Worm (Caenorhabditis elegans) whole organism, L1 larva: ENCODE measurements around the gene acl-3.

Source experiments
- C04F5.9 ChIP-seq: sonication (generic microtip); optimal IDR thresholded peaks from 2 replicates; lab custom pipeline; 2016; ENCODE audit warnings: missing genetic modification characterization, missing compliant biosample characterization
- C16A3.4 ChIP-seq: fragments of 150-350 bp; optimal IDR thresholded peaks from 2 replicates; lab custom pipeline; 2014; ENCODE audit warnings: missing biosample characterization, missing genetic modification characterization
- Y116A8C.19 ChIP-seq: sonication (generic microtip); optimal IDR thresholded peaks from 2 replicates; lab custom pipeline; 2016; ENCODE audit warnings: missing compliant biosample characterization, missing genetic modification characterization, borderline replicate concordance
- blmp-1 ChIP-seq: fragments of 150-350 bp; optimal IDR thresholded peaks from 2 replicates; lab custom pipeline; 2014; ENCODE audit warnings: missing biosample characterization, missing genetic modification characterization
- ceh-8 ChIP-seq: fragments of 200-800 bp; sonication (Bioruptor generic); optimal IDR thresholded peaks from 2 replicates; lab custom pipeline; 2018; ENCODE audit warnings: mild to moderate bottlenecking, missing genetic modification characterization, moderate library complexity, missing compliant biosample characterization
- ceh-82 ChIP-seq, 3 experiments: fragments of 150-350 bp in 1 of 3; sonication (generic microtip) in 2 of 3; optimal IDR thresholded peaks; 2 replicates each; lab custom pipeline; 2014 to 2017; ENCODE audit warnings: missing biosample characterization in 3 of 3, missing genetic modification characterization in 3 of 3
- efl-1 ChIP-seq, 4 experiments: fragments of 150-350 bp; optimal IDR thresholded peaks in 3 of 4; peaks in 1 of 4; 1 replicate in 1 of 4; 2 replicates in 3 of 4; lab custom pipeline; 2014; ENCODE audit warnings: missing biosample characterization in 2 of 4, missing genetic modification characterization in 2 of 4, missing genetic modification reagents in 2 of 4
- egl-13 ChIP-seq: sonication (generic microtip); optimal IDR thresholded peaks from 2 replicates; lab custom pipeline; 2016; ENCODE audit warnings: missing genotype, missing genetic modification reagents, missing genetic modification characterization, missing compliant biosample characterization
- ets-5 ChIP-seq: fragments of 200-800 bp; sonication (Bioruptor generic); IDR thresholded peaks from 2 replicates; pipeline ENCODE4 v1.3.6; 2022; ENCODE audit warnings: missing genetic modification characterization, missing compliant biosample characterization
- fkh-4 ChIP-seq: sonication (generic microtip); optimal IDR thresholded peaks from 2 replicates; lab custom pipeline; 2016; ENCODE audit warnings: missing compliant biosample characterization, missing genetic modification characterization, borderline replicate concordance
- grh-1 ChIP-seq: fragments of 200-800 bp; sonication (Bioruptor generic); IDR thresholded peaks from 2 replicates; pipeline ENCODE4 v1.3.6; 2022; ENCODE audit warnings: missing genetic modification reagents, missing genetic modification characterization, missing compliant biosample characterization
- hlh-17 ChIP-seq: fragments of 200-800 bp; sonication (Bioruptor generic); optimal IDR thresholded peaks from 2 replicates; lab custom pipeline; 2018; ENCODE audit warnings: missing genetic modification characterization, mild to moderate bottlenecking, missing compliant biosample characterization, moderate library complexity, borderline replicate concordance
- jun-1 ChIP-seq: fragments of 150-350 bp; optimal IDR thresholded peaks from 2 replicates; lab custom pipeline; 2014; ENCODE audit warnings: missing biosample characterization, missing genetic modification reagents, missing genetic modification characterization
- lin-13 ChIP-seq: fragments of 150-350 bp; optimal IDR thresholded peaks from 2 replicates; lab custom pipeline; 2014; ENCODE audit warnings: missing biosample characterization, missing genetic modification reagents, missing genetic modification characterization
- lin-35 ChIP-seq, 2 experiments: fragments of 150-350 bp; optimal IDR thresholded peaks; 2 replicates each; lab custom pipeline; 2014; ENCODE audit warnings: missing biosample characterization in 2 of 2, missing genetic modification characterization in 2 of 2, missing genetic modification reagents in 2 of 2
- mdl-1 ChIP-seq, 2 experiments: fragments of 150-350 bp; optimal IDR thresholded peaks; 2 replicates each; lab custom pipeline; 2014 to 2017; ENCODE audit warnings: missing biosample characterization in 2 of 2, missing genetic modification characterization in 2 of 2, inconsistent platforms in 1 of 2
- mef-2 ChIP-seq: fragments of 150-350 bp; optimal IDR thresholded peaks from 2 replicates; lab custom pipeline; 2014; ENCODE audit warnings: missing biosample characterization, missing genetic modification characterization
- mep-1 ChIP-seq: fragments of 150-350 bp; optimal IDR thresholded peaks from 2 replicates; lab custom pipeline; 2014; ENCODE audit warnings: missing biosample characterization, missing genetic modification characterization
- nhr-19 ChIP-seq: fragments of 200-800 bp; sonication (Bioruptor generic); conservative IDR thresholded peaks from 2 replicates; pipeline ENCODE4 v1.3.6; 2022; ENCODE audit warnings: missing genetic modification characterization, missing compliant biosample characterization
- nhr-28 ChIP-seq: fragments of 150-350 bp; optimal IDR thresholded peaks from 2 replicates; lab custom pipeline; 2014; ENCODE audit warnings: missing biosample characterization, missing genetic modification characterization
- nhr-47 ChIP-seq: sonication (generic microtip); optimal IDR thresholded peaks from 2 replicates; lab custom pipeline; 2016; ENCODE audit warnings: mild to moderate bottlenecking, missing genetic modification characterization, moderate library complexity, missing compliant biosample characterization
- nhr-85 ChIP-seq: sonication (generic microtip); peaks from one replicate; lab custom pipeline; 2016; ENCODE audit warnings: missing genetic modification characterization, inconsistent platforms, missing compliant biosample characterization
- pag-3 ChIP-seq: sonication (generic microtip); optimal IDR thresholded peaks from 2 replicates; lab custom pipeline; 2017; ENCODE audit warnings: missing genetic modification characterization, mild to moderate bottlenecking, missing compliant biosample characterization, antibody characterized with exemption, borderline replicate concordance; ENCODE audit not compliant: insufficient read depth
- pax-3 ChIP-seq: fragments of 200-800 bp; sonication (Bioruptor generic); optimal IDR thresholded peaks from 2 replicates; lab custom pipeline; 2018; ENCODE audit warnings: mild to moderate bottlenecking, missing genetic modification characterization, moderate library complexity, missing compliant biosample characterization
- rnt-1 ChIP-seq: sonication (generic microtip); optimal IDR thresholded peaks from 2 replicates; lab custom pipeline; 2016; ENCODE audit warnings: mild to moderate bottlenecking, missing genetic modification characterization, moderate library complexity, missing compliant biosample characterization
- sox-4 ChIP-seq: sonication (generic microtip); optimal IDR thresholded peaks from 2 replicates; lab custom pipeline; 2016; ENCODE audit warnings: missing genetic modification characterization, missing compliant biosample characterization
- sptf-1 ChIP-seq: fragments of 150-350 bp; optimal IDR thresholded peaks from 2 replicates; lab custom pipeline; 2014; ENCODE audit warnings: missing biosample characterization, missing genetic modification characterization
- swsn-7 ChIP-seq: sonication (generic microtip); optimal IDR thresholded peaks from 2 replicates; lab custom pipeline; 2016; ENCODE audit warnings: missing genetic modification characterization, missing compliant biosample characterization
- tlp-1 ChIP-seq: fragments of 150-350 bp; optimal IDR thresholded peaks from 2 replicates; lab custom pipeline; 2014; ENCODE audit warnings: missing biosample characterization, missing genetic modification characterization
- unc-86 ChIP-seq: sonication (generic microtip); optimal IDR thresholded peaks from 2 replicates; lab custom pipeline; 2016; ENCODE audit warnings: missing genetic modification characterization, missing compliant biosample characterization
- vab-15 ChIP-seq: sonication (generic microtip); optimal IDR thresholded peaks from 2 replicates; lab custom pipeline; 2017; ENCODE audit warnings: missing genotype, mild to moderate bottlenecking, missing genetic modification characterization, missing compliant biosample characterization
- zag-1 ChIP-seq: fragments of 150-350 bp; optimal IDR thresholded peaks from 2 replicates; lab custom pipeline; 2014; ENCODE audit warnings: missing biosample characterization, missing genetic modification characterization
- zip-4 ChIP-seq: fragments of 200-800 bp; sonication (Bioruptor generic); optimal IDR thresholded peaks from 2 replicates; lab custom pipeline; 2018; ENCODE audit warnings: mild to moderate bottlenecking, missing genetic modification characterization, moderate library complexity, missing compliant biosample characterization
- ztf-11 ChIP-seq, 2 experiments: sonication (generic microtip); optimal IDR thresholded peaks; 2 replicates each; lab custom pipeline; 2016 to 2017; ENCODE audit warnings: missing genetic modification characterization in 2 of 2, missing biosample characterization in 1 of 2, missing compliant biosample characterization in 1 of 2

The acl-3 gene

DNA sequence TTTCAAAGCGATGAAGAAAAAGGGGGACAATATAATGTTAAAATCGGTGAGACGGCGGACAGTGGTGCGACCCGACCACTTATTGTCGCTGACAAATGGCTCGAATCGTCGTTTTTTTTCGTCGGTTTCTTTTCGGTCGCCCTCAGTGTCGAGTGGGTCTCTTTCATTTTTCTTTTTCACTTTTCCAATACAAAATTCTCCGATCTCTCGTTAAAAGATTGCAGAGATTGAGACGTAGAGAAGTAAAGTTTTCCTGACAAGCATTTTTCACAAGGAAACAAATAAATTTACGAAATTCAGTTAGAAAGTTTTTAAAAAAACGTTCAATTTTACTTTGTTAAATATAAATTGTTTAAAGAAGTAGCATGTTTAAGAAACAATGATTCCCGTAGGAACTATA, 39.7 kb upstream of the acl-3 start:
- TF ChIP-seq tlp-1 (tag; lab: Kevin White, UChicago) = no peak
- TF ChIP-seq jun-1 (tag; lab: Kevin White, UChicago) = no peak
- TF ChIP-seq ztf-11 (tag; optimal IDR thresholded peaks at IDR 0.05; lab: Kevin White, UChicago) = no peak
- TF ChIP-seq fkh-4 (tag; lab: Kevin White, UChicago) = no peak
- TF ChIP-seq pag-3 (tag; lab: Kevin White, UChicago) = no peak
- TF ChIP-seq rnt-1 (tag; lab: Kevin White, UChicago) = peak; percentile 38
- no peak for TF ChIP-seq ceh-82 (tag; optimal IDR thresholded peaks at IDR 0.05; lab: Kevin White, UChicago)
- TF ChIP-seq unc-86 (tag; lab: Kevin White, UChicago) = no peak
- TF ChIP-seq Y116A8C.19 (tag; lab: Kevin White, UChicago) = no peak
- TF ChIP-seq efl-1 (optimal IDR thresholded peaks at IDR 0.05; lab: Kevin White, UChicago) = no peak
- TF ChIP-seq efl-1 (GFP tag; optimal IDR thresholded peaks at IDR 0.05 in 1 of 2; lab: Kevin White, UChicago) = peak in 1 of 2 experiments; percentile 0
- TF ChIP-seq mef-2 (tag; lab: Kevin White, UChicago) = no peak
- TF ChIP-seq nhr-85 (tag; lab: Kevin White, UChicago) = peak; percentile 59
- no peak for TF ChIP-seq nhr-19 (GFP tag; lab: Robert Waterston, UW)
- no peak for TF ChIP-seq grh-1 (GFP tag; lab: Robert Waterston, UW)
- TF ChIP-seq blmp-1 = peak; percentile 68
- no peak for TF ChIP-seq mep-1 (tag; lab: Kevin White, UChicago)
- TF ChIP-seq hlh-17 (GFP tag; lab: Kevin White, UChicago) = no peak
- TF ChIP-seq, all 84 proteins: peak for 4

DNA sequence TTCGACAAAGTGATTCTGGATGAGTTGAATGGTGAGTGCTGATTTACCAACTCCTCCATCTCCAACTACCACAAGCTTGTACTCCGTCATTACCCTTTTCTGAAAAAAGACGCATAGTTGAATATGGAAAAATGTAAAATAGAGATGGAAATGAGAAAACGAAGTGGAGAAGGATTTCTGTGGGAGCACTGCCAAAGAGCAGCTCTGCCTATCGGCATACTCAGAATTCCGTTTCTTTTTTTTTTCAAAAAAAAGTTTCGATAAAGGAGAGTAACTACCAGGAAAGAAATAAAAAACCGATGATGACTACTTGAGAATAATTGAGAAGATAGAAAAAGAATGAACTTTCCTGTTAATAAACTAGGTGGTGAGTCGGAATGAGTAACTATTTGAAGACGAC, 39.2 kb upstream of the acl-3 start, which contains the start of gene let-60:
Gene let-60 (minus strand): TSS at position 101 of the 400 bp plus-strand sequence.
- TF ChIP-seq efl-1 (optimal IDR thresholded peaks at IDR 0.05; lab: Kevin White, UChicago) (no peak), efl-1 (GFP tag; optimal IDR thresholded peaks at IDR 0.05 in 1 of 2; lab: Kevin White, UChicago) (no peak), zag-1 (no peak), swsn-7 (tag; lab: Kevin White, UChicago) (no peak)

DNA sequence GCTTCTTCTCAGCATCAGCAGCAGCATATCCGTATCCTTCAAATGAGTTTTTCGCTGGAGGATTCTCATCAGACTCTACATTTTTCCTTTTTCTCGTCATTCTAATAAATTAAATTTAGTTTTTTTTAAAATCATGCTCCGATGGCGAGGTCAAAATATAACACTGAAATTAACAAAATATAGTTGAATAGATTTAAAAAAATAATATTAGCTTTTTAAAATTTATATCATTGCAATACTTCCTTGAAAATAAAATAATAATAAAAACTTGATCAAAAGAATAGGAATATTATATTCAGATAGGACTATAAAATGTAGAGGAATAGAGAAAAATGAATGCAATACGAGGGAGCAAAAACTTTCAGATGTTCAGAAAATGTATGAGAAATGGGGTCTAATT, 36.2 kb upstream of the acl-3 start, which contains the start of gene ZK792.5:
Gene ZK792.5 (minus strand): TSS at position 101 of the 400 bp plus-strand sequence.
- TF ChIP-seq ztf-11 (tag; optimal IDR thresholded peaks at IDR 0.05; lab: Kevin White, UChicago) = no peak
- no peak for TF ChIP-seq mdl-1 (tag; optimal IDR thresholded peaks at IDR 0.05; lab: Kevin White, UChicago)
- TF ChIP-seq ets-5 = no peak
- TF ChIP-seq zip-4 (GFP tag; lab: Kevin White, UChicago) = no peak
- TF ChIP-seq mef-2 (tag; lab: Kevin White, UChicago) = no peak
- TF ChIP-seq lin-35 (GFP tag; optimal IDR thresholded peaks at IDR 0.05; lab: Kevin White, UChicago) = no peak
- TF ChIP-seq vab-15 (tag; lab: Kevin White, UChicago) = no peak
- no peak for TF ChIP-seq ceh-8 (GFP tag; lab: Kevin White, UChicago)
- TF ChIP-seq egl-13 (tag; lab: Kevin White, UChicago) = no peak
- no peak for TF ChIP-seq efl-1 (optimal IDR thresholded peaks at IDR 0.05; lab: Kevin White, UChicago)
- TF ChIP-seq efl-1 (GFP tag; optimal IDR thresholded peaks at IDR 0.05 in 1 of 2; lab: Kevin White, UChicago) = no peak
- no peak for TF ChIP-seq sptf-1 (tag; lab: Kevin White, UChicago)
- no peak for TF ChIP-seq nhr-28 (tag; lab: Kevin White, UChicago)
- TF ChIP-seq, all 84 proteins: peak for 0

DNA sequence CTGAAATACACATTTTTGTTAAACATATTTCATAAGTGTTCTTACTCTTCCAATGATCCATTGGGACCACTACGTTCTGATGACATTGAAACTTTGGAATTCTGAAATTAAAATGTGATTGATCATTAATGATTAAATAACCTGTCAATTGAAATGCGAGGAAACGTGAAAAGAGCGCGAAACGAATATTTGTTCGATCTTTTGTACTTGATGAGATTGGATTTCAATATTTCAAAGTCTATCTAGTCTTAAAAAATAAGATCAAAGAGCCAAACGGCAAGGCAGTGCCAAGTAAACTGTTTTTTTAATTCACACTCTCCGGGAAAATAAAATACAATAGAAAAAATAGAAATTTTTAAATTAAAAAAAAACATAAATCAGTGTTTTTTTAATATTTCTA, 30.1 kb upstream of the acl-3 start, which contains the start of gene ZK792.4:
Gene ZK792.4 (minus strand): TSS at position 101 of the 400 bp plus-strand sequence.
- TF ChIP-seq nhr-47 (tag; lab: Kevin White, UChicago) (no peak), C16A3.4 (tag; lab: Kevin White, UChicago) (no peak), sox-4 (no peak), C04F5.9 (tag; lab: Kevin White, UChicago) (no peak), lin-13 (GFP tag; lab: Kevin White, UChicago) (no peak), pax-3 (tag; lab: Kevin White, UChicago) (no peak), nhr-19 (GFP tag; lab: Robert Waterston, UW) (no peak)
